Worm (Caenorhabditis elegans) whole organism, young adult: ENCODE results near the gene dct-15.

Experiments
- ekl-4 ChIP-seq: fragments of 200-800 bp; sonication (Bioruptor generic); IDR thresholded peaks from 2 replicates; pipeline ENCODE4 v1.3.6; 2022; ENCODE audit warnings: missing genetic modification reagents, missing genetic modification characterization, missing compliant biosample characterization
- lin-35 ChIP-seq, 3 experiments: fragments of 150-350 bp in 2 of 3; sonication (generic microtip) in 1 of 3; optimal IDR thresholded peaks; 2 replicates each; lab custom pipeline; 2014 to 2018; ENCODE audit warnings: missing biosample characterization in 3 of 3, missing genetic modification characterization in 3 of 3, missing genetic modification reagents in 3 of 3

ce11 chrIV:9784689-9785088 is 25.8 kb downstream of the dct-15 start, which contains the start of gene sre-4:
- TF ChIP-seq lin-35 (GFP tag; optimal IDR thresholded peaks at IDR 0.05; lab: Kevin White, UChicago) (no peak), ekl-4 (GFP tag; lab: Robert Waterston, UW) (no peak)
